Fruit fly (Drosophila melanogaster) whole organism, embryonic: ENCODE measurements around the gene CG45011.

Source experiments
- Abd-B ChIP-seq: fragments of 200-800 bp; sonication (Bioruptor generic); optimal IDR thresholded peaks from 2 replicates; lab custom pipeline; 2018; ENCODE audit warnings: missing biosample characterization, mild to moderate bottlenecking, missing genetic modification characterization, moderate library complexity
- Bteb2 ChIP-seq: fragments of 200-800 bp; sonication (Bioruptor generic); optimal IDR thresholded peaks from 2 replicates; lab custom pipeline; 2016; ENCODE audit warnings: missing biosample characterization, missing genetic modification characterization
- CG1024 ChIP-seq: fragments of 200-800 bp; sonication (Bioruptor generic); IDR thresholded peaks from 2 replicates; pipeline ENCODE4 v1.3.6; 2022; ENCODE audit warnings: missing biosample characterization, missing genetic modification characterization
- CG10267 ChIP-seq: fragments of 200-800 bp; sonication (Bioruptor generic); optimal IDR thresholded peaks from 2 replicates; lab custom pipeline; 2018; ENCODE audit warnings: missing biosample characterization, mild to moderate bottlenecking, missing genetic modification characterization, moderate library complexity
- CG11504 ChIP-seq: fragments of 200-800 bp; sonication (Bioruptor generic); optimal IDR thresholded peaks from 3 replicates; lab custom pipeline; 2019; ENCODE audit warnings: missing biosample characterization, mild to moderate bottlenecking, missing genetic modification characterization, moderate library complexity
- CG11696 ChIP-seq: fragments of 200-800 bp; sonication (Bioruptor generic); IDR thresholded peaks from 2 replicates; pipeline ENCODE4 v1.3.6; 2022; ENCODE audit warnings: missing biosample characterization, missing genetic modification characterization
- CG12104 ChIP-seq: fragments of 200-800 bp; sonication (Bioruptor generic); optimal IDR thresholded peaks from 3 replicates; lab custom pipeline; 2016; ENCODE audit warnings: missing biosample characterization, missing genetic modification characterization
- CG13624 ChIP-seq: fragments of 200-800 bp; sonication (Bioruptor generic); optimal IDR thresholded peaks from 2 replicates; lab custom pipeline; 2016; ENCODE audit warnings: missing biosample characterization, missing genetic modification characterization
- CG15514 ChIP-seq: fragments of 200-800 bp; sonication (Bioruptor generic); optimal IDR thresholded peaks from 3 replicates; lab custom pipeline; 2017; ENCODE audit warnings: missing biosample characterization, missing genetic modification characterization, mild to moderate bottlenecking, moderate library complexity, missing genetic modification reagents
- CG16813 ChIP-seq: fragments of 200-800 bp; sonication (Bioruptor generic); IDR thresholded peaks from 3 replicates; pipeline ENCODE4 v1.3.6; 2022; ENCODE audit warnings: missing biosample characterization, missing genetic modification characterization; ENCODE audit not compliant: partially characterized antibody
- CG17359 ChIP-seq: fragments of 200-800 bp; sonication (Bioruptor generic); optimal IDR thresholded peaks from 3 replicates; lab custom pipeline; 2018; ENCODE audit warnings: missing biosample characterization, mild to moderate bottlenecking, missing genetic modification characterization, moderate library complexity
- CG17361 ChIP-seq: fragments of 200-800 bp; sonication (Bioruptor generic); IDR thresholded peaks from 3 replicates; pipeline ENCODE4 v1.3.6; 2022; ENCODE audit warnings: missing biosample characterization, missing genetic modification characterization
- CG17829 ChIP-seq: fragments of 200-800 bp; optimal IDR thresholded peaks from 2 replicates; lab custom pipeline; 2019; ENCODE audit warnings: missing biosample characterization, mild to moderate bottlenecking, missing genetic modification characterization, moderate library complexity
- CG3163 ChIP-seq: fragments of 200-800 bp; sonication (Bioruptor generic); optimal IDR thresholded peaks from 3 replicates; lab custom pipeline; 2016; ENCODE audit warnings: missing biosample characterization, missing genetic modification characterization
- CG3847 ChIP-seq: fragments of 200-800 bp; sonication (Bioruptor generic); IDR thresholded peaks from 2 replicates; pipeline ENCODE4 v1.3.6; 2022; ENCODE audit warnings: missing biosample characterization, missing genetic modification characterization
- CG4617 ChIP-seq: fragments of 200-800 bp; sonication (Bioruptor generic); optimal IDR thresholded peaks from 3 replicates; lab custom pipeline; 2016; ENCODE audit warnings: missing biosample characterization, missing genetic modification characterization, borderline replicate concordance
- CG6689 ChIP-seq: fragments of 200-800 bp; sonication (Bioruptor generic); IDR thresholded peaks from 2 replicates; pipeline ENCODE4 v1.3.6; 2022; ENCODE audit warnings: missing biosample characterization, missing genetic modification characterization
- CG6765 ChIP-seq: fragments of 200-800 bp; sonication (Bioruptor generic); optimal IDR thresholded peaks from 3 replicates; lab custom pipeline; 2017; ENCODE audit warnings: missing biosample characterization, mild to moderate bottlenecking, missing genetic modification characterization
- CG7357 ChIP-seq: fragments of 200-800 bp; sonication (Bioruptor generic); IDR thresholded peaks from 3 replicates; pipeline ENCODE4 v1.3.6; 2022; ENCODE audit warnings: missing biosample characterization, missing genetic modification characterization
- CG9817 ChIP-seq: fragments of 200-800 bp; sonication (Bioruptor generic); optimal IDR thresholded peaks from 2 replicates; lab custom pipeline; 2018; ENCODE audit warnings: missing biosample characterization, mild to moderate bottlenecking, missing genetic modification characterization, moderate library complexity
- CoRest ChIP-seq: fragments of 200-800 bp; sonication (Bioruptor generic); optimal IDR thresholded peaks from 3 replicates; lab custom pipeline; 2018; ENCODE audit warnings: missing biosample characterization, mild to moderate bottlenecking, missing genetic modification characterization, moderate library complexity
- D ChIP-seq, 2 experiments: fragments of 200-800 bp in 1 of 2; fragments of >200 bp in 1 of 2; sonication (Bioruptor generic) in 1 of 2; optimal IDR thresholded peaks; 2 replicates in 1 of 2; 3 replicates in 1 of 2; lab custom pipeline; 2017; ENCODE audit warnings: mild to moderate bottlenecking in 1 of 2, missing biosample characterization in 1 of 2, missing genetic modification characterization in 1 of 2, missing genetic modification reagents in 1 of 2
- ERR ChIP-seq: fragments of 200-800 bp; sonication (Bioruptor generic); optimal IDR thresholded peaks from 2 replicates; lab custom pipeline; 2016; ENCODE audit warnings: missing biosample characterization, missing genetic modification characterization
- Ets65A ChIP-seq: fragments of 200-800 bp; sonication (Bioruptor generic); peaks from one replicate; lab custom pipeline; 2016; ENCODE audit warnings: missing biosample characterization, missing genetic modification characterization
- HLH4C ChIP-seq: fragments of 200-800 bp; sonication (Bioruptor generic); IDR thresholded peaks from 3 replicates; pipeline ENCODE4 v1.3.6; 2022; ENCODE audit warnings: missing biosample characterization, missing genetic modification characterization; ENCODE audit not compliant: partially characterized antibody
- HmgD ChIP-seq: fragments of 200-800 bp; sonication (Bioruptor generic); optimal IDR thresholded peaks from 3 replicates; lab custom pipeline; 2016; ENCODE audit warnings: missing biosample characterization, missing genetic modification characterization
- HmgZ ChIP-seq: fragments of 200-800 bp; sonication (Bioruptor generic); optimal IDR thresholded peaks from 2 replicates; lab custom pipeline; 2018; ENCODE audit warnings: missing biosample characterization, mild to moderate bottlenecking, missing genetic modification characterization
- Lhr ChIP-seq: fragments of 200-800 bp; sonication (Bioruptor generic); optimal IDR thresholded peaks from 3 replicates; lab custom pipeline; 2017; ENCODE audit warnings: mild to moderate bottlenecking, missing biosample characterization, missing genetic modification reagents, missing genetic modification characterization
- Opbp ChIP-seq: fragments of 200-800 bp; sonication (Bioruptor generic); IDR thresholded peaks from 3 replicates; pipeline ENCODE4 v1.3.6; 2022; ENCODE audit warnings: missing biosample characterization, missing genetic modification characterization; ENCODE audit not compliant: partially characterized antibody
- Ravus ChIP-seq: fragments of 200-800 bp; sonication (Bioruptor generic); IDR thresholded peaks from 2 replicates; pipeline ENCODE4 v1.3.6; 2022; ENCODE audit warnings: missing biosample characterization, missing genetic modification characterization
- Six4 ChIP-seq: fragments of 200-800 bp; sonication (Bioruptor generic); optimal IDR thresholded peaks from 2 replicates; lab custom pipeline; 2016; ENCODE audit warnings: missing biosample characterization, missing genetic modification characterization
- amos ChIP-seq: fragments of 200-800 bp; sonication (Bioruptor generic); IDR thresholded peaks from 2 replicates; pipeline ENCODE4 v1.3.6; 2022; ENCODE audit warnings: missing biosample characterization, missing genetic modification characterization; ENCODE audit not compliant: partially characterized antibody
- ash1 ChIP-seq: fragments of 200-800 bp; sonication (Bioruptor generic); optimal IDR thresholded peaks from 2 replicates; lab custom pipeline; 2018; ENCODE audit warnings: missing biosample characterization, mild to moderate bottlenecking, missing genetic modification characterization
- btn ChIP-seq: fragments of 200-800 bp; sonication (Bioruptor generic); optimal IDR thresholded peaks from 2 replicates; lab custom pipeline; 2016; ENCODE audit warnings: missing biosample characterization, missing genetic modification characterization
- crp ChIP-seq, 2 experiments: fragments of 200-800 bp; sonication (Bioruptor generic); optimal IDR thresholded peaks; 2 replicates in 1 of 2; 3 replicates in 1 of 2; lab custom pipeline; 2017; ENCODE audit warnings: missing biosample characterization in 2 of 2, missing genetic modification characterization in 2 of 2, mild to moderate bottlenecking in 1 of 2, moderate library complexity in 1 of 2
- gt ChIP-seq: fragments of 200-800 bp; sonication (Bioruptor generic); IDR thresholded peaks from 2 replicates; pipeline ENCODE4 v1.3.6; 2022; ENCODE audit warnings: missing biosample characterization, missing genetic modification characterization
- hb ChIP-seq: fragments of 200-800 bp; sonication (Bioruptor generic); IDR thresholded peaks from 3 replicates; pipeline ENCODE4 v1.3.6; 2022; ENCODE audit warnings: missing biosample characterization, missing genetic modification characterization; ENCODE audit not compliant: partially characterized antibody
- hbn ChIP-seq: fragments of 200-800 bp; sonication (Bioruptor generic); IDR thresholded peaks from 2 replicates; pipeline ENCODE4 v1.3.6; 2022; ENCODE audit warnings: missing biosample characterization, missing genetic modification characterization; ENCODE audit not compliant: partially characterized antibody
- hkb ChIP-seq, 2 experiments: fragments of 200-800 bp in 1 of 2; fragments of >200 bp in 1 of 2; sonication (Bioruptor generic) in 1 of 2; IDR thresholded peaks in 1 of 2; optimal IDR thresholded peaks in 1 of 2; 2 replicates each; pipeline versions ENCODE4 v1.3.6 to Lab custom; 2017 to 2022; ENCODE audit warnings: missing biosample characterization in 1 of 2, missing genetic modification characterization in 1 of 2
- onecut ChIP-seq: fragments of 200-800 bp; sonication (Bioruptor generic); IDR thresholded peaks from 2 replicates; pipeline ENCODE4 v1.3.6; 2022; ENCODE audit warnings: missing biosample characterization, missing genetic modification characterization
- prd ChIP-seq, 3 experiments: fragments of >200 bp in 2 of 3; fragments of 200-800 bp in 1 of 3; sonication (Bioruptor generic) in 1 of 3; optimal IDR thresholded peaks in 2 of 3; IDR thresholded peaks in 1 of 3; 2 replicates in 2 of 3; 3 replicates in 1 of 3; pipeline versions ENCODE4 v1.3.6 to Lab custom; 2017 to 2022; ENCODE audit warnings: missing biosample characterization in 1 of 3, missing genetic modification characterization in 1 of 3
- pum ChIP-seq: fragments of 200-800 bp; sonication (Bioruptor generic); optimal IDR thresholded peaks from 2 replicates; lab custom pipeline; 2016; ENCODE audit warnings: missing biosample characterization, missing genetic modification characterization
- pzg ChIP-seq: fragments of 200-800 bp; sonication (Bioruptor generic); optimal IDR thresholded peaks from 3 replicates; lab custom pipeline; 2018; ENCODE audit warnings: missing biosample characterization, mild to moderate bottlenecking, missing genetic modification characterization, moderate library complexity
- tin ChIP-seq: fragments of 200-800 bp; sonication (Bioruptor generic); optimal IDR thresholded peaks from 3 replicates; lab custom pipeline; 2016; ENCODE audit warnings: missing biosample characterization, missing genetic modification characterization
- tio ChIP-seq: fragments of 200-800 bp; sonication (Bioruptor generic); optimal IDR thresholded peaks from 2 replicates; lab custom pipeline; 2017; ENCODE audit warnings: missing biosample characterization, missing genetic modification characterization, inconsistent platforms
- tll ChIP-seq, 2 experiments: fragments of 200-800 bp in 1 of 2; fragments of >200 bp in 1 of 2; sonication (Bioruptor generic) in 1 of 2; optimal IDR thresholded peaks; 2 replicates each; lab custom pipeline; 2017 to 2019; ENCODE audit warnings: missing biosample characterization in 2 of 2, missing genetic modification characterization in 2 of 2, mild to moderate bottlenecking in 1 of 2, moderate library complexity in 1 of 2

CG45011 gene

DNA sequence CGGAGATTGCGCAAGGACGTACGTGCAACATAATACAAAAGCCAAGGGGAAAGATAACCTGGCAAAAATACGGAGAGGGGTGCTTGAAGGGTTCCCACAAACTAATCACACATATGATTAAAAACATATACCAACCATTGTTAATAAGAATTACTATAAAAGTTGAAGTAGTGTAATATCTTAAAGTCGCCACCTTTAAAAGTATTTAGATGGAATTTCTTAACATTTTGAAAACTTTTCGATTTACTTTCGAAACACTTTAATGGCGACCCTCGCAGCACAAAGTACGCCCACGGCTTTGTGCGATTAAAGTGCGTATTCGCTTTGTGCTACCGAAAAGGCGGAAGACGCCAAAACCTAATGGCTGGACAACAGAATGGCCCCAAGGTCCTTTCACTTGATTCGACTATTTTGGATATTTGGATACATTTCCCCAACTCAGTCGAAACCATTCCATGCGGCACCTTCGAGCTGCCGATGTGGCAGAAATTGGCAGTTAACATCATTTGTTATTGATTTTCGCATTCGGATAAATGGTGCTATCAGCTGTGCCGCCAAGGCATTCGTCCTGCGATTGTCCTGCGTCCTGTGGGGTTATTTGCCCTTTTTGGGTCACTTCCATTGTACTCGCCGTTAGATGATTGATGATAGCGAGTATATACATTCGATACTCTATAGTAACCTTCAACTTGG is 10.3 kb upstream of the CG45011 start (continued):
- TF ChIP-seq CG6765 (GFP tag; lab: Kevin White, UChicago) (no peak), CG17359 (tag; lab: Kevin White, UChicago) (no peak), Abd-B (GFP tag; lab: Kevin White, UChicago) (no peak), CG11504 (tag; lab: Kevin White, UChicago) (peak; percentile 31), HmgZ (no peak), tio (GFP tag; lab: Kevin White, UChicago) (no peak), onecut (GFP tag; lab: Robert Waterston, UW) (peak; percentile 70), CG7357 (GFP tag; lab: Robert Waterston, UW) (no peak), CG12104 (GFP tag; lab: Kevin White, UChicago) (no peak), ERR (GFP tag; lab: Kevin White, UChicago) (no peak), btn (no peak), CG17829 (tag; lab: Kevin White, UChicago) (no peak), Six4 (GFP tag; lab: Kevin White, UChicago) (no peak)

dm6 chr2L:11829277-11829676 is 4.6 kb upstream of the CG45011 start, which contains the start of gene esc:
TSS of gene esc (minus strand) at chr2L:11829405.
- TF ChIP-seq CoRest (tag; lab: Kevin White, UChicago) (peak; percentile 49), Lhr (GFP tag; lab: Kevin White, UChicago) (peak; percentile 88), tin (GFP tag; lab: Kevin White, UChicago) (peak; percentile 30), CG10267 (tag; lab: Kevin White, UChicago) (peak; percentile 97), CG3847 (peak; percentile 82), hkb (optimal IDR thresholded peaks at IDR 0.05; lab: Kevin White, UChicago) (peak; percentile 9), hkb (GFP tag; IDR thresholded peaks at IDR 0.05; lab: Robert Waterston, UW) (no peak), CG6689 (GFP tag; lab: Robert Waterston, UW) (no peak), CG9817 (peak; percentile 23), hbn (no peak), crp (GFP tag; optimal IDR thresholded peaks at IDR 0.05; lab: Kevin White, UChicago) (peak in 1 of 2 experiments; percentile 25), CG16813 (GFP tag; lab: Robert Waterston, UW) (0 out of 3 replicates have a peak, but pooled peaks have one; percentile 23), CG4617 (GFP tag; lab: Kevin White, UChicago) (peak; percentile 56), HmgD (GFP tag; lab: Kevin White, UChicago) (peak; percentile 65), prd (optimal IDR thresholded peaks at IDR 0.05; lab: Kevin White, UChicago) (no peak), prd (GFP tag; IDR thresholded peaks at IDR 0.05; lab: Robert Waterston, UW) (peak; percentile 40; the same call in 1 of the 3 replicates), Opbp (GFP tag; lab: Robert Waterston, UW) (peak; percentile 66), ash1 (GFP tag; lab: Kevin White, UChicago) (no peak), pzg (GFP tag; lab: Kevin White, UChicago) (peak; percentile 96), D (optimal IDR thresholded peaks at IDR 0.05; lab: Kevin White, UChicago) (no peak), D (GFP tag; optimal IDR thresholded peaks at IDR 0.05; lab: Kevin White, UChicago) (no peak), Ets65A (GFP tag; lab: Kevin White, UChicago) (peak; percentile 87), CG3163 (GFP tag; lab: Kevin White, UChicago) (peak; percentile 13), hb (GFP tag; lab: Robert Waterston, UW) (no peak), CG1024 (peak; percentile 34), amos (GFP tag; lab: Robert Waterston, UW) (peak; percentile 50), CG17361 (no peak), tll (GFP tag; optimal IDR thresholded peaks at IDR 0.05; lab: Kevin White, UChicago) (no peak), CG13624 (peak; percentile 39), CG15514 (GFP tag; lab: Kevin White, UChicago) (peak; percentile 46), Ravus (GFP tag; lab: Robert Waterston, UW) (no peak), Bteb2 (GFP tag; lab: Kevin White, UChicago) (peak; percentile 25), pum (peak; percentile 14), HLH4C (GFP tag; lab: Robert Waterston, UW) (no peak), CG11696 (GFP tag; lab: Robert Waterston, UW) (no peak), gt (GFP tag; lab: Robert Waterston, UW) (no peak)
